Worm (Caenorhabditis elegans) whole organism, young adult: ENCODE results near the gene sri-53.

Source experiments
- snpc-4 ChIP-seq, 5 experiments: fragments of 150-350 bp in 1 of 5; sonication (generic microtip) in 4 of 5; optimal IDR thresholded peaks; 2 replicates each; lab custom pipeline; 2014 to 2018; ENCODE audit warnings: missing genetic modification characterization in 5 of 5, missing biosample characterization in 3 of 5, antibody characterized with exemption in 2 of 5, mild to moderate bottlenecking in 2 of 5, missing compliant biosample characterization in 2 of 5, missing genotype in 2 of 5, moderate library complexity in 2 of 5, missing genetic modification reagents in 1 of 5
- ztf-18 ChIP-seq: sonication (generic microtip); optimal IDR thresholded peaks from 2 replicates; lab custom pipeline; 2016; ENCODE audit warnings: missing genotype, mild to moderate bottlenecking, missing genetic modification characterization, missing compliant biosample characterization

ce11 chrII:3208679-3209078 is 6.3 kb upstream of the sri-53 start, which contains the start of gene sdz-35:
- TF ChIP-seq snpc-4 (GFP tag; optimal IDR thresholded peaks at IDR 0.05; lab: Kevin White, UChicago) (no peak), snpc-4 (tag; optimal IDR thresholded peaks at IDR 0.05; lab: Kevin White, UChicago) (no peak), ztf-18 (tag; lab: Kevin White, UChicago) (no peak)
